Fruit fly (Drosophila melanogaster) whole organism, embryonic: ENCODE results near the gene Hrd3.

Experiments used
- Abd-B ChIP-seq: fragments of 200-800 bp; sonication (Bioruptor generic); optimal IDR thresholded peaks from 2 replicates; lab custom pipeline; 2018; ENCODE audit warnings: missing biosample characterization, mild to moderate bottlenecking, missing genetic modification characterization, moderate library complexity
- Bdp1 ChIP-seq: fragments of 200-800 bp; sonication (Bioruptor generic); optimal IDR thresholded peaks from 3 replicates; lab custom pipeline; 2016; ENCODE audit warnings: missing biosample characterization, missing genetic modification characterization
- C15 ChIP-seq: fragments of 200-800 bp; sonication (Bioruptor generic); IDR thresholded peaks from 3 replicates; pipeline ENCODE4 v1.3.6; 2022; ENCODE audit warnings: missing biosample characterization, missing genetic modification characterization
- CG10147 ChIP-seq: fragments of 200-800 bp; sonication (Bioruptor generic); optimal IDR thresholded peaks from 2 replicates; lab custom pipeline; 2019; ENCODE audit warnings: missing biosample characterization, mild to moderate bottlenecking, missing genetic modification characterization, moderate library complexity
- CG10274 ChIP-seq: fragments of 200-800 bp; sonication (Bioruptor generic); optimal IDR thresholded peaks from 3 replicates; lab custom pipeline; 2017; ENCODE audit warnings: missing biosample characterization, mild to moderate bottlenecking, missing genetic modification characterization
- CG13123 ChIP-seq: fragments of 200-800 bp; sonication (Bioruptor generic); optimal IDR thresholded peaks from 2 replicates; lab custom pipeline; 2016; ENCODE audit warnings: missing biosample characterization, missing genetic modification characterization
- CG13894 ChIP-seq: fragments of 200-800 bp; sonication (Bioruptor generic); optimal IDR thresholded peaks from 3 replicates; lab custom pipeline; 2018; ENCODE audit warnings: missing biosample characterization, mild to moderate bottlenecking, missing genetic modification characterization, moderate library complexity
- CG14965 ChIP-seq: fragments of 200-800 bp; sonication (Bioruptor generic); optimal IDR thresholded peaks from 2 replicates; lab custom pipeline; 2016; ENCODE audit warnings: missing biosample characterization, missing genetic modification characterization, borderline replicate concordance
- CG15073 ChIP-seq: fragments of 200-800 bp; sonication (Bioruptor generic); optimal IDR thresholded peaks from 2 replicates; lab custom pipeline; 2016; ENCODE audit warnings: missing biosample characterization, missing genetic modification characterization
- CG16779 ChIP-seq: fragments of 200-800 bp; sonication (Bioruptor generic); IDR thresholded peaks from 2 replicates; pipeline ENCODE4 v1.3.6; 2022; ENCODE audit warnings: missing biosample characterization, missing genetic modification characterization
- CG17912 ChIP-seq: fragments of 200-800 bp; sonication (Bioruptor generic); optimal IDR thresholded peaks from 2 replicates; lab custom pipeline; 2018; ENCODE audit warnings: missing biosample characterization, mild to moderate bottlenecking, missing genetic modification characterization
- CG18262 ChIP-seq: fragments of 200-800 bp; optimal IDR thresholded peaks from 3 replicates; lab custom pipeline; 2019; ENCODE audit warnings: missing biosample characterization, mild to moderate bottlenecking, missing genetic modification characterization, moderate library complexity
- CG2202 ChIP-seq: fragments of 200-800 bp; sonication (Bioruptor generic); optimal IDR thresholded peaks from 2 replicates; lab custom pipeline; 2018; ENCODE audit warnings: missing biosample characterization, mild to moderate bottlenecking, missing genetic modification characterization
- CG30431 ChIP-seq: fragments of 200-800 bp; sonication (Bioruptor generic); optimal IDR thresholded peaks from 2 replicates; lab custom pipeline; 2017; ENCODE audit warnings: missing biosample characterization, missing genetic modification characterization
- CG3065 ChIP-seq: fragments of 200-800 bp; sonication (Bioruptor generic); optimal IDR thresholded peaks from 2 replicates; lab custom pipeline; 2016; ENCODE audit warnings: missing biosample characterization, missing genetic modification characterization
- CG31224 ChIP-seq: fragments of 200-800 bp; sonication (Bioruptor generic); IDR thresholded peaks from 2 replicates; pipeline ENCODE4 v1.3.6; 2022; ENCODE audit warnings: missing biosample characterization, missing genetic modification characterization
- CG31441 ChIP-seq: fragments of 200-800 bp; sonication (Bioruptor generic); IDR thresholded peaks from 2 replicates; pipeline ENCODE4 v1.3.6; 2022; ENCODE audit warnings: missing biosample characterization, missing genetic modification characterization
- CG32772 ChIP-seq: fragments of 200-800 bp; sonication (Bioruptor generic); IDR thresholded peaks from 2 replicates; pipeline ENCODE4 v1.3.6; 2022; ENCODE audit warnings: missing biosample characterization, missing genetic modification characterization
- CG4282 ChIP-seq: fragments of 200-800 bp; sonication (Bioruptor generic); optimal IDR thresholded peaks from 2 replicates; lab custom pipeline; 2016; ENCODE audit warnings: missing biosample characterization, missing genetic modification characterization
- CG4424 ChIP-seq: fragments of 200-800 bp; sonication (Bioruptor generic); optimal IDR thresholded peaks from 3 replicates; lab custom pipeline; 2016; ENCODE audit warnings: missing biosample characterization, missing genetic modification characterization
- CG4820 ChIP-seq: fragments of 200-800 bp; sonication (Bioruptor generic); optimal IDR thresholded peaks from 3 replicates; lab custom pipeline; 2016; ENCODE audit warnings: missing biosample characterization, missing genetic modification characterization
- CG4854 ChIP-seq: fragments of 200-800 bp; sonication (Bioruptor generic); optimal IDR thresholded peaks from 2 replicates; lab custom pipeline; 2016; ENCODE audit warnings: missing biosample characterization, missing genetic modification characterization, inconsistent platforms
- CG6654 ChIP-seq: fragments of 200-800 bp; sonication (Bioruptor generic); optimal IDR thresholded peaks from 2 replicates; lab custom pipeline; 2017; ENCODE audit warnings: missing biosample characterization, mild to moderate bottlenecking, missing genetic modification characterization
- CG8359 ChIP-seq: fragments of 200-800 bp; sonication (Bioruptor generic); optimal IDR thresholded peaks from 2 replicates; lab custom pipeline; 2017; ENCODE audit warnings: missing biosample characterization, mild to moderate bottlenecking, missing genetic modification characterization, borderline replicate concordance
- Dp ChIP-seq: fragments of 200-800 bp; sonication (Bioruptor generic); optimal IDR thresholded peaks from 2 replicates; lab custom pipeline; 2018; ENCODE audit warnings: missing biosample characterization, mild to moderate bottlenecking, missing genetic modification characterization, moderate library complexity
- Dref ChIP-seq: fragments of 200-800 bp; sonication (Bioruptor generic); IDR thresholded peaks from 2 replicates; pipeline ENCODE4 v1.3.6; 2022; ENCODE audit warnings: missing biosample characterization, missing genetic modification characterization
- GATAe ChIP-seq: fragments of 200-800 bp; sonication (Bioruptor generic); conservative IDR thresholded peaks from 2 replicates; pipeline ENCODE4 v1.3.6; 2022; ENCODE audit warnings: missing biosample characterization, missing genetic modification characterization
- HHEX ChIP-seq: fragments of 200-800 bp; sonication (Bioruptor generic); optimal IDR thresholded peaks from 3 replicates; lab custom pipeline; 2017; ENCODE audit warnings: missing biosample characterization, mild to moderate bottlenecking, missing genetic modification characterization, missing genetic modification reagents
- Hsf ChIP-seq: fragments of 200-800 bp; sonication (Bioruptor generic); optimal IDR thresholded peaks from 3 replicates; lab custom pipeline; 2016; ENCODE audit warnings: missing biosample characterization, missing genetic modification characterization
- Lpt ChIP-seq: fragments of >200 bp; optimal IDR thresholded peaks from 2 replicates; lab custom pipeline; 2018; ENCODE audit warnings: missing biosample characterization, missing genetic modification characterization
- NFAT ChIP-seq: fragments of 200-800 bp; sonication (Bioruptor generic); IDR thresholded peaks from 2 replicates; pipeline ENCODE4 v1.3.6; 2022; ENCODE audit warnings: missing biosample characterization, missing genetic modification characterization
- Nf-YB ChIP-seq: fragments of 200-800 bp; sonication (Bioruptor generic); optimal IDR thresholded peaks from 3 replicates; lab custom pipeline; 2019; ENCODE audit warnings: missing biosample characterization, mild to moderate bottlenecking, missing genetic modification characterization, moderate library complexity
- Sry-β ChIP-seq: fragments of 200-800 bp; sonication (Bioruptor generic); optimal IDR thresholded peaks from 2 replicates; lab custom pipeline; 2018; ENCODE audit warnings: missing biosample characterization, mild to moderate bottlenecking, missing genetic modification characterization, moderate library complexity
- chif ChIP-seq, 2 experiments: fragments of 200-800 bp; sonication (Bioruptor generic); optimal IDR thresholded peaks; 3 replicates each; lab custom pipeline; 2016; ENCODE audit warnings: missing biosample characterization in 2 of 2, missing genetic modification characterization in 2 of 2
- dmrt11E ChIP-seq: fragments of 200-800 bp; sonication (Bioruptor generic); optimal IDR thresholded peaks from 3 replicates; lab custom pipeline; 2018; ENCODE audit warnings: missing biosample characterization, mild to moderate bottlenecking, missing genetic modification characterization, moderate library complexity
- emc ChIP-seq: fragments of 200-800 bp; sonication (Bioruptor generic); optimal IDR thresholded peaks from 2 replicates; lab custom pipeline; 2016; ENCODE audit warnings: missing biosample characterization, missing genetic modification characterization
- ftz-f1 ChIP-seq: fragments of 200-800 bp; sonication (Bioruptor generic); optimal IDR thresholded peaks from 2 replicates; lab custom pipeline; 2016; ENCODE audit warnings: missing biosample characterization, missing genetic modification characterization
- inv ChIP-seq: fragments of 200-800 bp; sonication (Bioruptor generic); IDR thresholded peaks from 2 replicates; pipeline ENCODE4 v1.3.6; 2022; ENCODE audit warnings: missing biosample characterization, missing genetic modification characterization; ENCODE audit not compliant: partially characterized antibody
- kay ChIP-seq: fragments of 200-800 bp; sonication (Bioruptor generic); optimal IDR thresholded peaks from 2 replicates; lab custom pipeline; 2016; ENCODE audit warnings: missing biosample characterization, missing genetic modification characterization
- klu ChIP-seq: fragments of 200-800 bp; sonication (Bioruptor generic); IDR thresholded peaks from 2 replicates; pipeline ENCODE4 v1.3.6; 2022; ENCODE audit warnings: missing biosample characterization, missing genetic modification characterization
- kni ChIP-seq: fragments of 200-800 bp; sonication (Bioruptor generic); optimal IDR thresholded peaks from 3 replicates; lab custom pipeline; 2017; ENCODE audit warnings: mild to moderate bottlenecking, missing biosample characterization, missing genetic modification reagents, missing genetic modification characterization
- ro ChIP-seq: fragments of 200-800 bp; sonication (Bioruptor generic); IDR thresholded peaks from 2 replicates; pipeline ENCODE4 v1.3.6; 2022; ENCODE audit warnings: missing biosample characterization, missing genetic modification characterization
- run ChIP-seq: fragments of 200-800 bp; sonication (Bioruptor generic); optimal IDR thresholded peaks from 3 replicates; lab custom pipeline; 2018; ENCODE audit warnings: missing biosample characterization, mild to moderate bottlenecking, missing genetic modification characterization
- salm ChIP-seq: fragments of 200-800 bp; sonication (Bioruptor generic); optimal IDR thresholded peaks from 2 replicates; lab custom pipeline; 2018; ENCODE audit warnings: missing biosample characterization, mild to moderate bottlenecking, missing genetic modification characterization
- slou ChIP-seq: fragments of 200-800 bp; sonication (Bioruptor generic); optimal IDR thresholded peaks from 3 replicates; lab custom pipeline; 2016; ENCODE audit warnings: missing biosample characterization, missing genetic modification characterization
- sug ChIP-seq: fragments of 200-800 bp; optimal IDR thresholded peaks from 2 replicates; lab custom pipeline; 2019; ENCODE audit warnings: missing biosample characterization, mild to moderate bottlenecking, missing genetic modification characterization, moderate library complexity
- tgo ChIP-seq: fragments of 200-800 bp; sonication (Bioruptor generic); IDR thresholded peaks from 3 replicates; pipeline ENCODE4 v1.3.6; 2022; ENCODE audit warnings: missing biosample characterization, missing genetic modification characterization
- tin ChIP-seq: fragments of 200-800 bp; sonication (Bioruptor generic); optimal IDR thresholded peaks from 3 replicates; lab custom pipeline; 2016; ENCODE audit warnings: missing biosample characterization, missing genetic modification characterization
- trh ChIP-seq: fragments of 200-800 bp; sonication (Bioruptor generic); optimal IDR thresholded peaks from 2 replicates; lab custom pipeline; 2016; ENCODE audit warnings: missing biosample characterization, missing genetic modification characterization
- zf30C ChIP-seq: fragments of 200-800 bp; sonication (Bioruptor generic); optimal IDR thresholded peaks from 3 replicates; lab custom pipeline; 2018; ENCODE audit warnings: missing biosample characterization, mild to moderate bottlenecking, missing genetic modification characterization

The Hrd3 gene

DNA sequence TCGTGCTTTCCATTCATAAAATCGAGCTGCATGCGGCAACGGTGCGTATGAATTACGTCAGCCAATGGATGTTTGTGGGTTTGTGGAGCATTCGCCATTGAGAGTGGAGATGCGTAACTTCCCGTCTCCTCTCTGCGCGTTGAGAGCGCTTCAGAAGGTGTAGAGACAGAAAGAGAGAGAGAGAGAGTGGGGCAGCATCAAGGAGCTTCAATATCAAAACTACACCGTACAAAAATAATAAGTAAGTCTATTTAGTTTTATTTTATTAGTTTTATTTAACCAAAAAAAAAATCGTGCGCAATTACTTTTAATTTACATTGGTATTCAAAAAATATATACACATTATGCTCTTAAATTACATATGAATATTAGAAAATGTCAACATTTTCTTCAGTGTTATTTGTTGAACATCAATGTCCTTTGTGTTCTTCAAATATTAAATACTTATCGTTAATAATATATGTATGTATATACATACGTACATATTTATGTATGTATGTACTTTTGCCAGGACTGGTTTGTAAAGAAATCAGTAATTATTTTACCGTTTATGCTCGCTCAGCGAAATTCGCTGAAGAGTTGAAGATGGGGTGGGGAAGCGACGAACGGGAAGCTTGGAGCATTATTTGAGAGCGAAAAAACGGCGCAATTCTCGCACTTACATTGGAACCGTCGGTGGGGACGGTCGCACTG is 35.5 kb downstream of the Hrd3 start, which contains the start of gene CG10365 (continued):
- TF ChIP-seq CG2202 (no peak), CG32772 (GFP tag; lab: Robert Waterston, UW) (peak; percentile 85), kay (peak; percentile 40), tgo (GFP tag; lab: Robert Waterston, UW) (peak; percentile 92), GATAe (GFP tag; lab: Robert Waterston, UW) (peak; percentile 30; the same call in 1 of the 2 replicates), Sry-β (no peak), CG10147 (peak; percentile 94), CG4854 (GFP tag; lab: Kevin White, UChicago) (no peak), CG13894 (tag; lab: Kevin White, UChicago) (peak; percentile 86), Lpt (GFP tag; lab: Kevin White, UChicago) (no peak), emc (GFP tag; lab: Kevin White, UChicago) (no peak), CG14965 (GFP tag; lab: Kevin White, UChicago) (no peak), Dp (GFP tag; lab: Kevin White, UChicago) (no peak), CG16779 (GFP tag; lab: Robert Waterston, UW) (no peak), CG4282 (GFP tag; lab: Kevin White, UChicago) (no peak), trh (GFP tag; lab: Kevin White, UChicago) (peak; percentile 34), HHEX (GFP tag; lab: Kevin White, UChicago) (peak; percentile 87), CG31441 (peak; percentile 93), CG18262 (tag; lab: Kevin White, UChicago) (peak; percentile 78), ro (GFP tag; lab: Robert Waterston, UW) (no peak), chif (GFP tag; optimal IDR thresholded peaks at IDR 0.05; lab: Kevin White, UChicago) (peak in 1 of 2 experiments; percentile 14), Abd-B (GFP tag; lab: Kevin White, UChicago) (peak; percentile 43), CG31224 (no peak), Hsf (GFP tag; lab: Kevin White, UChicago) (peak; percentile 38), C15 (peak; percentile 62; the same call in 2 of the 3 replicates), CG3065 (GFP tag; lab: Kevin White, UChicago) (peak; percentile 3), slou (peak; percentile 57), CG4424 (GFP tag; lab: Kevin White, UChicago) (peak; percentile 82), CG10274 (GFP tag; lab: Kevin White, UChicago) (no peak), Bdp1 (GFP tag; lab: Kevin White, UChicago) (no peak), Nf-YB (GFP tag; lab: Kevin White, UChicago) (peak; percentile 77), CG13123 (GFP tag; lab: Kevin White, UChicago) (peak; percentile 78), run (tag; lab: Kevin White, UChicago) (peak; percentile 79), dmrt11E (peak; percentile 26), NFAT (GFP tag; lab: Robert Waterston, UW) (peak; percentile 50; the same call in 1 of the 2 replicates), CG15073 (GFP tag; lab: Kevin White, UChicago) (no peak), CG8359 (GFP tag; lab: Kevin White, UChicago) (no peak), CG30431 (GFP tag; lab: Kevin White, UChicago) (no peak), tin (GFP tag; lab: Kevin White, UChicago) (peak; percentile 67), CG17912 (no peak), CG4820 (GFP tag; lab: Kevin White, UChicago) (peak; percentile 49), Dref (GFP tag; lab: Robert Waterston, UW) (no peak), zf30C (GFP tag; lab: Kevin White, UChicago) (peak; percentile 59), salm (tag; lab: Kevin White, UChicago) (peak; percentile 83), CG6654 (GFP tag; lab: Kevin White, UChicago) (peak; percentile 5), ftz-f1 (no peak), kni (GFP tag; lab: Kevin White, UChicago) (no peak), klu (peak; percentile 75), sug (tag; lab: Kevin White, UChicago) (peak; percentile 36), inv (GFP tag; lab: Robert Waterston, UW) (no peak)
